Fruit fly (Drosophila melanogaster) S2 (cell line): ENCODE results near the gene CG13123.

ENCODE experiments used
- CG8478 ChIP-seq: fragments of >200 bp; optimal IDR thresholded peaks from 2 replicates; lab custom pipeline; 2018
- CTCF ChIP-seq, 2 experiments: fragments of >200 bp; optimal IDR thresholded peaks; 2 replicates each; lab custom pipeline; 2018

CG13123 gene

DNA sequence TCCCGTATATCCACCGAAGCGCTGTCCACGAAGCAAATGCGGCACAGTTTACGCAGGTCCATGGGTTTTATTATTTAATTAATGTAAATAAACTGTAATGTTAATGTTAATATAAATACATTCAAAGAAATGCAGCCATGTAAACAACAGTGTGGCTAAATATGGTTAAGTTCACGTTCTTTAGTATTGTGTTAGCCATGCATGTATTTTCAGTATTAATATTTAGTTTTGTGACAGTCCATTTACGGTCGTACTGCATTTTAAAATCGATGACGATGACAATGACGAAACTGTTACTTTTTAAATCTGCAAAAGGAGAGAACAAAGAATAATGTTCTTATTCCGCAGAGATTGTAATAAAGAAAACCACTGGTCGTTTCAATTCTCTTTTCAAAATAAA, at the start of gene CG13123:
Gene CG13123, minus strand, starts transcription at position 163 of the 400 bp plus-strand sequence.
- no peak for TF ChIP-seq CG8478 (lab: Kevin White, UChicago)
- TF ChIP-seq CTCF (optimal IDR thresholded peaks at IDR 0.05; lab: Kevin White, UChicago) = no peak

DNA sequence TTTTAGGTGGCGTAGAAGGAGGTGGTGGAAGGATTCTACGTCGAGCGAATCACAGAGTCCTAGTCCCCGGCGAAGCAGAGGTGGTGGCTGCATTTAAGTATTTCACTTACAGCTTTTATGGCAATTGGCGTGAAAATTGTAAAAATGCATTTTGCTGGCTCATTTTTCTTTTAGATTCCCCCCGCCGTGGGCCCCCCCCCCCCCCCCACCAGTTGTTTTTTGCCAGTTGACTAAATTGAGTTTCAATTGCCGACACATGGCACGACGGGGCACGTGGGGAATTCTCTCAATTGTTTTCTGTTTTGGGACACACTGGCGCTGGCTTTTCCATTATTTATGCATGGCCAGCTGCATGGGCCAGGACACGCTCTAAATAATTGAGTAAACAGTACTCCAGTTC, 43.9 kb upstream of the CG13123 start:
- no peak for TF ChIP-seq CG8478 (lab: Kevin White, UChicago)
- TF ChIP-seq CTCF (optimal IDR thresholded peaks at IDR 0.05; lab: Kevin White, UChicago) = no peak

DNA sequence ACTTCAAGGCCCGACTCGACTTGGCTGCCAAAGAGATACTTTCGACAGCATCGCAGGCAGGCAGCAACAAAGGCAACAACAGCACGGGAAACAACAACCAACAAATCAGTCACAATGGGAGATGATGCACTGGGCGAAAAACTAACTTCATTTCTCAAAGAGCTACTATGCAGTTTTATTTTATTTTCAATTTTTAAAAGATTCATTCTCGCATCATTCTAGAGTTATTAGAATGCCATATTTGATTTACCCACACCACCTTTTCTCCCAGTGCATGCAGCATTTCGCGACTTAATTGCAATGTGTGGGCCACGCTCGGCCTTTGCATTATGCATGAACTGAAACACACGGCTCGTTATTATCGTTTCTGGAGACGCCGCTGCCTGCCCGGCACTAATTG, 36.0 kb upstream of the CG13123 start:
- no peak for TF ChIP-seq CG8478 (lab: Kevin White, UChicago)
- TF ChIP-seq CTCF (optimal IDR thresholded peaks at IDR 0.05; lab: Kevin White, UChicago) = no peak

DNA sequence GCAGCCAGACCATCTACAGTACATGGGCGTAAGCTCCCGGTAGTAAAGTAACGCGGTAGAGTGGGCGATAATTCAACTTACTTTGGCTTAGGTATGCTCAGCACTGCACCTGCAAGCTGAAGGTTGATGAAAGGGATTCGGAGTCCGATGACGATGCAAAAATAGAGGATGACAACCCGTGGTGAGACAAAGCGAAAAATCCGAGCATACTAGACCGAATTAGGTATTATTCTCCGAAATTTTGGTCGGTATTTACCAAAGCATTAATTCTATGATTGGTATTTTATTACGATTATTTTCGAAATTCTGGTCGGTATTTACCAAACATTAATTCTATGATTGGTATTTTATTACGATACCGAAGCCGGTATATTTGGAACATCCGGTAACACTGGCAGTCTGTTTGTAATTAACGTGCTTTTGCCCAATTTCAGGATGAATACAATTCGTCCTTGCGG, 2.3 kb downstream of the CG13123 start, which contains the start of gene CG4036:
Gene CG4036, plus strand, starts transcription at position 348 of the 458 bp plus-strand sequence.
- TF ChIP-seq CTCF (optimal IDR thresholded peaks at IDR 0.05; lab: Kevin White, UChicago) (no peak), CG8478 (lab: Kevin White, UChicago) (no peak)

DNA sequence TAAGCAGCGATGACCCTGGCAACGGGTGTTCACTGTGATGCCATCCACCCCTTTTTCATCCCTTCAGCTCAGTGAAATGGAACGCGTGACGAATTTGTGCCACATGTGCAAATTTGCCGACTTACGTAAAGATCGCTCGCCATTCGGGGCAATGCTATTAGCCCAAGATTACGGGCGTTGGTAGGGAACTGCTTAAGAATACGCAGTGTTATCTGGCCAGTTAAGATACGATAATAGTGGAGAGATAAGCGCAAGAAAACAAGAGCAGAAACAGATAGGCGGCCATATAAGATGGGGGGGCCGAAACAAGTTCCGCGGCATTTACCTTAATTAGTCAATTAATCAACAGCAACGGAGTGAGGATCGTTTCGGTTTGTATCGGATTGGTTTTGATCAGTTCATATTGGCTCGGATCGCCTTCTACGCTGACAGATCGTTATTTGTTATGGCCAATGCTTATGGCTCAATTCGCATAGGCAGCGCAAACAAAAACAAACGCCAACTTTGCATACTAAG, 6.9 kb downstream of the CG13123 start:
- TF ChIP-seq CG8478 (lab: Kevin White, UChicago) (no peak), CTCF (optimal IDR thresholded peaks at IDR 0.05; lab: Kevin White, UChicago) (no peak)

DNA sequence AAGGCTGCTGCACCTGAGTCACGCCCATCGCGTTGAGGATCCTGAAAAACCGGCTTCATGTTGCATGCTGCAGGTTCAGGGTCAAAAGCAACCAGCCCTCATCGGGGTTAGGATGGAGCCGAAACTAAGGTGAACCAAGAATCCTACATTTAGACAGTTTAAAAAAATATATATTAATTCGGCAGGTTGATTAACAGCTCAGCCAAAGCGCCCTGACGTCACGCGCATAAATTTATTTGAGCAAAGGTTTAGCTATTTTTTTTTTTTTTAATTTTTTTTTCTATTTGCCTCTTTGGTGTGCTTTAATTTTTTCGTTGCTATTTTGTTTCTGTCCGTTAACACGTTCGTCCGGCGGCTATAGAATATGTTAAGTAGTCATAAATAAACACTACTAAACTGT, 8.4 kb downstream of the CG13123 start:
- TF ChIP-seq CTCF (optimal IDR thresholded peaks at IDR 0.05; lab: Kevin White, UChicago) (no peak), CG8478 (lab: Kevin White, UChicago) (no peak)

DNA sequence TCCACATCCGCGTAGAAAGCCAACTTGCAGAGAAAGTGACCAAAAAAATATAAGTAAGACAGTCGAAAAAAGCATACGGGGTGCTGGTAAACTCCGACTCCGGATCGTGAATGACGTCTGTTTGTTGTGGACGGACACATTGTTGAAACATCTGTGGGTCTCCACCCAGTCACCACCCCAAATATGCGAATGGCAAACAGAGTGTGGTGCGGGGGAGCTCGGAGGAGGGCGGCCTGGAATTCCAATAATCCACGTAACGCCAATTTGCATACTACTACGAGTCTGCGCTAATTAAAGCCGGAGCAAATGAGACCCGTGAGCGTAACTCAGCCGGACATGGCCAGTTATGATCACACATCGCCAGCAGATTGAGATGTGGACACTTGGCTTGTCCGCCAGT, 9.8 kb downstream of the CG13123 start:
- no peak for TF ChIP-seq CG8478 (lab: Kevin White, UChicago)
- no peak for TF ChIP-seq CTCF (optimal IDR thresholded peaks at IDR 0.05; lab: Kevin White, UChicago)

DNA sequence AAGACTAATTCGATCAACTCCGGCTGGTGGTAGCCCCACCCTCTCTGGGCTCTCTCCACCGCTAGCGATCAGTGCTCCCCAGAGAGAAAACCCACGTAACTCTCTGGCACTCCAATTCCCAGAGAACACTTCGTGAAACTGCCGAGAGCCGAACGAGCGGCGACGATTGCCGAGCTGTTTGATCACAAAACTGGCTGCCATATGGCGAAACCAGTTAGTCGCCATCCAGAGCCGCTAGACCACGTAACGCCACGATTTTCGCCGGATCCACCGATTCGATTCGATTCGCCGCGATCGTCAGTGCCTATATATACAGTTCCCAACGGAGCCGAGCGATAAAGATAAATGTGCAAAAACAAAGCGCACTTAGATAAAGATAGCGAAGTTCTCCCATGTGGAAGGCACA, 10.7 kb downstream of the CG13123 start, which contains the start of gene IP3K1:
Gene IP3K1, plus strand, starts transcription at position 209 of the 406 bp plus-strand sequence.
- no peak for TF ChIP-seq CTCF (optimal IDR thresholded peaks at IDR 0.05; lab: Kevin White, UChicago)
- no peak for TF ChIP-seq CG8478 (lab: Kevin White, UChicago)

DNA sequence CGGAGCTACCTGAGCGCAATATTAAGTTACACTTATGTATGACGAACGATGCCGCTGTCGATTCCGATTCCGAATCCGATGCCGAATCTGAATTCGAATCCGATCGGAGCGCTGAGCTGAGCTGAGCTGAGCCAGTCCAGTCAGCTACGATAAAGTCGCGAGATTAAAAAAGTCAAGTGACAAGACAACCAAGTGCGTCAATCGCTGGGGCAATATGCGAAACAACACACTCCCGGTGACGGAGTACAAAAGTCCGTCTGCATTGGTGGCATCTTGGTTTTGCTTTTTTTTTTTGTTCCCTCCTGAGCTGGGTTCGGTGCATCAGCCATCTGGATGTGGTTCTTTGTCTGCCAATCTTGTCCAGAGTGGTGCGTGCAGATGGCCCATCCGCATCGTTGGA, 13.2 kb downstream of the CG13123 start:
- TF ChIP-seq CG8478 (lab: Kevin White, UChicago) (no peak), CTCF (optimal IDR thresholded peaks at IDR 0.05; lab: Kevin White, UChicago) (no peak)

DNA sequence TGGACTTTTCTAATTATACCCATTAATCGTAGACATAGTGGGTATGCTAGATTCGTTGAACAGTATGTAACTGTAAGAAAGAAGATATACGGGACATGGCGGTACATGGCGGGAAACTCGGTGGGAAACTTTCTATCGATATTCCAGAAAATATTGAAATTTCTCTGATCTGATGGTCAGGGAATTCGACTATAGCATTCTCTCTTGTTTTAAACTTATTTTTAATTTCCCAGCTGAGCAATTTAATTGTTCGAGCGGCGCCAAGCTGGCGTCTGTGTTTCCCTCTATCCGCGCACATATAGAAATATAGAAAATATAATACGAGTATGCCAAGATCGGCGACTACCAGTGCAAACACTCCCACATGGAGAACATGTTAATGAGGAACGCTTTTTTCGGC, 13.8 kb downstream of the CG13123 start:
- TF ChIP-seq CTCF (optimal IDR thresholded peaks at IDR 0.05; lab: Kevin White, UChicago) = no peak
- no peak for TF ChIP-seq CG8478 (lab: Kevin White, UChicago)

DNA sequence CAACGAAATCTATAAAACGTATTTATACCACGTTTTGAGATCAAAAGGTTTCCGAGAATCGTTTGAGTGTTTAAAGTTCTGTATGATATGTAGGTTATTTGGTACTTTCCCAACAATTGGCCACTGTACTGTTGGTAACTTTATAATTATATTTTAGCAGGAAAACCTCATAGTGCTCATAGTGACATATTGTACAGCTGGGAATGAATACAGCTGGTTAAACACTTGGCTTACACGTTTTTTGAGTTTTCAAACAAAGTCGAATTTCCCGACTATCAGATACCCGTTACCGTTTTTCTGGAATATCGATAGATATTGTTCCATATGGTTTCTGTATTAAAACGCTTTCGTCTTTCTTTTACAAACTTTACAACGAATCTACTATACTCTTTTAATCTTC, 14.5 kb downstream of the CG13123 start:
- TF ChIP-seq CG8478 (lab: Kevin White, UChicago) = no peak
- no peak for TF ChIP-seq CTCF (optimal IDR thresholded peaks at IDR 0.05; lab: Kevin White, UChicago)

DNA sequence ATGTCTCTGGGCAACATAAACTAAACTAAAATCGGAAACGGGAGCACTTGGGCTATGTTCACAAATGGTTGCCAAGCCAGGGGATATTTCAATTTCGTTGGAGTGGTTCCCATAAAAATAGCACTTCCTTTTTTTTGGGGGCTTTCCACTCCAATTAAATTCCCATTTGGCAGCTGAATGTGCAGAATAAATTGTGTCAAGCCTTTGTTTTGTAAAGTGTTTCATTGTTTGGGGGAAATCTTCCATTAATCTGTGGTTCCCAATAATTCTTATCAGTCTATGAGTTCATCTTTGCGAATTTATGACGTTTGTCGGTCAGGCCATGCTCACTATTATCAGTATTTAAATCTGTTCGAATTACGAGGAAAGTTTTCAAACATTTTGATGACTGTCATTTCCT, 15.0 kb downstream of the CG13123 start:
- TF ChIP-seq CTCF (optimal IDR thresholded peaks at IDR 0.05; lab: Kevin White, UChicago) = no peak
- TF ChIP-seq CG8478 (lab: Kevin White, UChicago) = no peak

DNA sequence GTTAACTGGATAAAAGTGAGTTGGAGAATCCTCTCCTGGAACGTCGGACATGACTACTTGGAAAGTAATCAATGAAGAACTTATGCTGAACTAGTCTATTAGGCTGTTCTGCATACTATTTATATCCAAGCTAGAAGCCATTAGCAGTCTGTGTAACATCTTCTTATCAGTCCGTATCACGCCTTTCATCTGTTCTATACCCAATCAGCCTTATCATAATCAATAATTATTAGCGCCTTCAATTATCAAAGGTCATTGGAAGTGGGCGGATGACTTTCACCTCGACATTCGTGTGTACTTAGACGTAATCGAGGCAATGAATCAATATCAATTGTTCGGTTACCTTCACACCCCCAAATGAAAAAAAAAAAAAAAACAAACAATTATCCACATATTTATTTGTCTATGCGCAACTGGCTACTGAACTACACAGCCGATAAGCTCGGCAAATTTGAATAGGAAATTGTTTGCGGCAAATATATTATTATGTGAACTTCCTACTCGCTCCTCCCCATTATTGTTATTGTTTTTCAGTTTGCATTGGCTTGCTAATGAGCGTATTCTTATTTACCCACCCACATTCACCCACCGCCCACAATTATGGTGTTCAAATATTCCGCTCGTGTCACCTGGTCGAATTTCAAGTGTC, 17.8 kb downstream of the CG13123 start, which contains the start of the genes ppk11 and ppk16:
Gene ppk11, minus strand, starts transcription at position 51 of the 649 bp plus-strand sequence.
Gene ppk16, minus strand, starts transcription at position 51 of the 649 bp plus-strand sequence.
- TF ChIP-seq CG8478 (lab: Kevin White, UChicago) (no peak), CTCF (optimal IDR thresholded peaks at IDR 0.05; lab: Kevin White, UChicago) (no peak)

DNA sequence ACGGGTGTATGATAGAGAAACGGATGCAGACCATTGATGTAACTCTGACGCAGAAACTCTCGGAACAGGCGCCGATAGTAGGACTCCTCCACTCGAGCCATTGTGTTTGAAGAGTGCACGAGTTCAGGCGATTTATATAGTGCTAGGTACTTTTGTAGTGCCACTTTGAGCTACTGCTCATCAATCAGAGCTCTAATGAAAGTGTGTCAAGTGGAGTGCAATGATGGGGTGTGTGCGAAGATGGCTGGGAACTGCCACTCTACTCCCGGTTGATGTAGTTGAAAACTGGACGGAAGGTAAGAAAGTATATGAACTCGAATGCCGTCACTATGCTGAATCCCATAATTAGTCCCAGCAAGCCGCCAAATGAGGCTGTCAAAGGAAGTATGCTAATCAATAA, 22.0 kb downstream of the CG13123 start, which contains the start of gene ppk18:
Gene ppk18, minus strand, starts transcription at position 101 of the 400 bp plus-strand sequence.
- TF ChIP-seq CG8478 (lab: Kevin White, UChicago) = no peak
- TF ChIP-seq CTCF (optimal IDR thresholded peaks at IDR 0.05; lab: Kevin White, UChicago) = no peak

DNA sequence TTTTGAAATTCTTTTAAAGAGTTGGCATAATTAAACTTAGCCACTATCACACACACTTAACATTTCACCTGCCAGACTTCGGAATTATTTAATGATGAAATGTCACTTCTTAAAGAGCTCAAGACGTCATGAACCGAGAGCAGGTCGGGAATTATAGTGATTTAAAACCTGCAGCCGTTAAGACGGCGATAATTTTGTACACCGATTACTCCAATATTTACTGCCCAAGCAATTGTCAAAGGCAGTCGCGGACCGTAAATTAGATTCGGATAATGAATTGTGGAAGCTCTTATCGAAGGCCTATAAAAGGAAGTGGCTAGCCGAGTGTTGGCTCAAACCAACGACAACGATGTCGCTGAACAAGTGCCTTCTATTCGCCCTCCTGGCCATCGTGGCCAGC, 24.2 kb downstream of the CG13123 start, which contains the start of gene CG17633:
Gene CG17633, plus strand, starts transcription at position 326 of the 400 bp plus-strand sequence.
- TF ChIP-seq CTCF (optimal IDR thresholded peaks at IDR 0.05; lab: Kevin White, UChicago) = no peak
- TF ChIP-seq CG8478 (lab: Kevin White, UChicago) = no peak
